Worm (Caenorhabditis elegans): ENCODE measurements around the gene R05D3.12.
"Not testable (repeated sequence)": the region's sequence is repeated elsewhere in the genome, so short reads cannot be mapped to it uniquely, and the experiment has no call there.

The R05D3.12 gene

DNA sequence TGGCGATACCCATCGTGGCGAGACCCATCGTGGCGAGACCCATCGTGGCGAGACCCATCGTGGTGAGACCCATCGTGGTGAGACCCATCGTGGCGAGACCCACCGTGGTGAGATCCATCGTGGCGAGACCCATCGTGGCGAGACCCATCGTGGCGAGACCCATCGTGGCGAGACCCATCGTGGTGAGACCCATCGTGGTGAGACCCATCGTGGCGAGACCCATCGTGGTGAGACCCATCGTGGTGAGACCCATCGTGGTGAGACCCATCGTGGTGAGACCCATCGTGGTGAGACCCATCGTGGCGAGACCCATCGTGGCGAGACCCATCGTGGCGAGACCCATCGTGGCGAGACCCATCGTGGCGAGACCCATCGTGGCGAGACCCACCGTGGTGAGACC lies 45.2 kb upstream of the R05D3.12 start:
- TF ChIP-seq egrh-3 (GFP tag; IDR thresholded peaks at IDR 0.05) (peak; percentile 91; the same call in 1 of the 2 replicates), F33H1.4 (GFP tag; IDR thresholded peaks at IDR 0.05) (peak; percentile 30)

- TF ChIP-seq unc-62 (GFP tag; optimal IDR thresholded peaks at IDR 0.05); him-1 (tag; optimal IDR thresholded peaks at IDR 0.05); lir-1 (GFP tag; conservative IDR thresholded peaks at IDR 0.05): not testable (repeated sequence)
Observed at ce11 chrIII:8339372-8339771, 41.4 kb upstream of the R05D3.12 start, which contains the start of gene clc-28. clc-28 (minus strand) TSS chrIII:8339472.

ce11 chrIII:8344283-8344682 lies 36.5 kb upstream of the R05D3.12 start, which contains the start of gene ZC262.7:
ZC262.7 (minus strand) TSS chrIII:8344336.
- peak; percentile 89 for TF ChIP-seq ceh-40 (GFP tag; IDR thresholded peaks at IDR 0.05)
- TF ChIP-seq ekl-4 (GFP tag; IDR thresholded peaks at IDR 0.05), result peak; percentile 55; the same call in 1 of the 2 replicates
- peak; percentile 77 for TF ChIP-seq egrh-3 (GFP tag; IDR thresholded peaks at IDR 0.05)
- TF ChIP-seq ztf-25 (GFP tag; IDR thresholded peaks at IDR 0.05), result peak; percentile 43; the same call in 1 of the 2 replicates
- TF ChIP-seq hsf-1 (GFP tag; IDR thresholded peaks at IDR 0.05), result peak; percentile 99
- peak; percentile 83 for TF ChIP-seq D2030.7 (GFP tag; IDR thresholded peaks at IDR 0.05)
- TF ChIP-seq F39B2.1 (GFP tag; IDR thresholded peaks at IDR 0.05), result peak; percentile 68; the same call in 1 of the 2 replicates
- peak; percentile 88 for TF ChIP-seq pbrm-1 (GFP tag; IDR thresholded peaks at IDR 0.05)
- TF ChIP-seq F33H1.4 (GFP tag; IDR thresholded peaks at IDR 0.05), result peak; percentile 35; the same call in 1 of the 2 replicates
- TF ChIP-seq mcd-1 (GFP tag; IDR thresholded peaks at IDR 0.05), result peak; percentile 23; the same call in 1 of the 2 replicates
- TF ChIP-seq madf-6 (GFP tag; IDR thresholded peaks at IDR 0.05), result peak; percentile 44
- 0 out of 2 replicates have a peak, but pooled peaks have one; percentile 7 for TF ChIP-seq ceh-58 (GFP tag; IDR thresholded peaks at IDR 0.05)
- 0 out of 2 replicates have a peak, but pooled peaks have one; percentile 15 for TF ChIP-seq madf-8 (GFP tag; conservative IDR thresholded peaks at IDR 0.05)
- TF ChIP-seq rcor-1 (GFP tag; IDR thresholded peaks at IDR 0.05), result peak; percentile 52; the same call in 1 of the 2 replicates
- TF ChIP-seq aptf-3 (GFP tag; IDR thresholded peaks at IDR 0.05), result peak; percentile 85; the same call in 1 of the 2 replicates
- TF ChIP-seq dox-1 (GFP tag; IDR thresholded peaks at IDR 0.05), result peak; percentile 98

- TF ChIP-seq attf-3 (GFP tag; conservative IDR thresholded peaks at IDR 0.05); ztf-26 (tag; optimal IDR thresholded peaks at IDR 0.05); lsy-27 (tag; optimal IDR thresholded peaks at IDR 0.05; ENCODE audit: borderline replicate concordance, insufficient read depth): not testable (repeated sequence)
Observed at ce11 chrIII:8347822-8348221, 32.9 kb upstream of the R05D3.12 start, which contains the start of gene clc-29. clc-29 (minus strand) TSS chrIII:8347922.

DNA sequence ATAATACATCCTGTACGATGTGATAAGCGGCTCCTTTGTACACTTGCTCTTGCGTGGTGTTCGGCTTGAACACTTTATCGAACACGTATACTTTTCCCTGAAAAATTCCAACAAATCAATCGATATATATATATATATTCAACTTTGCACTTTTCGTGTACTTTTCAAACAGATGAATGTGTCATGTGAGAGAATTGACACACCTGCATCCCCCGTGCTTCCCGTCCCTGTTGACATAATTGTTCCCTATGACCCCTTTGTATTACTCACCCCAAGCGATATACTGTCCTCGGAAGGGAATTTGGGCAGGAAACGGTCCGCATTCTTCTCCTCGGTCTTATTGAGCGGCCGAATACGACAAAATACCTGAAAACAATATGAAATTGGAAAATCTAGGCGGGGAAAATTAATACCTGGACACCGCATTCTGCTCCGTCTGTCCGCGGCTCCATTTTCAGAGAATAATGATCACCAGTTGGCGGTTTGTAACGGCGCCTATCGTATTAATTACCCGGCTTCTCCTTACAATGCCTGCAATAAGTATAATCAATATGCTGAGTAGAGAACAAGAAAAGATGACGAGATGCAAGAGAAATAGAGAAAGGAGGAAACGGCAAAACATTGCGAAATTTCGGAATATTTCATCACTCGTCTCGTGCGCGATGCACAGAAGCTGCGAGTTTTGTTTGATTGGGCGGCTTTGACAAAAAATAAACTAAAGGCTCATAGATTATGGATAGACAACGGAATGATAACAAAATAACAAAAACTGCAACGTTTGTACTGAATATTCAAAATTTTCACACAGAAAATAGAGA lies 25.9 kb upstream of the R05D3.12 start, which contains the start of gene unc-116:
TSS of gene unc-116 (minus strand) at position 531 of the 818 bp plus-strand sequence.
- TF ChIP-seq K12H6.12 (tag; optimal IDR thresholded peaks at IDR 0.05) (peak; percentile 56), ets-4 (GFP tag; optimal IDR thresholded peaks at IDR 0.05) (peak; percentile 7), pha-4 (tag; optimal IDR thresholded peaks at IDR 0.05) (no peak), let-526 (GFP tag; IDR thresholded peaks at IDR 0.05) (0 out of 2 replicates have a peak, but pooled peaks have one; percentile 24), lin-35 (GFP tag; optimal IDR thresholded peaks at IDR 0.05) (peak in 1 of 3 experiments; percentile 41), F57C9.4 (tag; optimal IDR thresholded peaks at IDR 0.05) (no peak), ceh-79 (tag; optimal IDR thresholded peaks at IDR 0.05) (peak; percentile 8), cebp-1 (GFP tag; IDR thresholded peaks at IDR 0.05) (peak; percentile 99), cebp-1 (tag; optimal IDR thresholded peaks at IDR 0.05) (peak; percentile 100), attf-6 (GFP tag; IDR thresholded peaks at IDR 0.05) (no peak), hmg-1.2 (GFP tag; IDR thresholded peaks at IDR 0.05) (peak; percentile 34; the same call in 1 of the 2 replicates), T26A5.8 (tag; optimal IDR thresholded peaks at IDR 0.05) (no peak), attf-5 (GFP tag; optimal IDR thresholded peaks at IDR 0.05) (peak; percentile 80), efl-1 (GFP tag; optimal IDR thresholded peaks at IDR 0.05) (no peak), B0035.1 (tag; optimal IDR thresholded peaks at IDR 0.05) (no peak), attf-3 (GFP tag; conservative IDR thresholded peaks at IDR 0.05) (0 out of 2 replicates have a peak, but pooled peaks have one; percentile 10), F33H1.4 (GFP tag; IDR thresholded peaks at IDR 0.05) (peak; percentile 5; the same call in 1 of the 2 replicates), dox-1 (GFP tag; IDR thresholded peaks at IDR 0.05) (0 out of 2 replicates have a peak, but pooled peaks have one; percentile 7)
